Fruit fly (Drosophila melanogaster): Measurements from ENCODE around the gene CG8563.

DNA sequence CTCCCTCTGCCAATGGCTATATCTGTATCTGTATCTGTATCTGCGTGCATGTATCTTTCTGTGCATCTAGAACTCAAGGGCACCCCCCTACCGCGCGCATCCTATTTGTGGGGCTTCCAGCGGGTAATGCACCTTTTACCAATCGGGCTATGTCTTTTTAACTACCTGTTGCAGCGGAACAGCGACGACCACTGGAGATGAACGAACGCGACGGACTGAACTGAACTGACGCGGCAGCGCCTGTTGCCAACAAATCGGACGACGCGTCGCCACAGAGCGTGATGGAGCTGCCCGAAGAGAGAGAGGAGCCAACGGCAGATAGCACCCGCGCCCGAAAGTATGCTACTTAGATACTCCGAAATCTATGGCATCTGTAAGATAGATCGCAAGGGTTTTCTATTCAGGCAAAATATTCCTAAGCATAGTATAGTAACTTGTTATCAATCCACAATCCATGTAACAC is 45.5 kb upstream of the CG8563 start, which contains the start of gene Cln7:
- TF ChIP-seq Sp1 (GFP tag; optimal IDR thresholded peaks at IDR 0.05): peak; percentile 82
- no peak for TF ChIP-seq CrebA (GFP tag; optimal IDR thresholded peaks at IDR 0.05; ENCODE audit: borderline replicate concordance)
- TF ChIP-seq brk (GFP tag; optimal IDR thresholded peaks at IDR 0.05): no peak
- peak; percentile 16 for TF ChIP-seq psq (GFP tag; optimal IDR thresholded peaks at IDR 0.05)
- TF ChIP-seq h (GFP tag; optimal IDR thresholded peaks at IDR 0.05): peak; percentile 62
- no peak for TF ChIP-seq Rel (GFP tag; optimal IDR thresholded peaks at IDR 0.05)
- peak; percentile 82 for TF ChIP-seq Rel (tag; optimal IDR thresholded peaks at IDR 0.05)
- TF ChIP-seq HLH106 (tag; optimal IDR thresholded peaks at IDR 0.05): peak; percentile 48
- no peak for TF ChIP-seq sage (GFP tag; optimal IDR thresholded peaks at IDR 0.05)

Data from whole organism, wandering third instar larva.